Worm (Caenorhabditis elegans): ENCODE measurements around the gene C07A12.2.

The C07A12.2 gene

DNA sequence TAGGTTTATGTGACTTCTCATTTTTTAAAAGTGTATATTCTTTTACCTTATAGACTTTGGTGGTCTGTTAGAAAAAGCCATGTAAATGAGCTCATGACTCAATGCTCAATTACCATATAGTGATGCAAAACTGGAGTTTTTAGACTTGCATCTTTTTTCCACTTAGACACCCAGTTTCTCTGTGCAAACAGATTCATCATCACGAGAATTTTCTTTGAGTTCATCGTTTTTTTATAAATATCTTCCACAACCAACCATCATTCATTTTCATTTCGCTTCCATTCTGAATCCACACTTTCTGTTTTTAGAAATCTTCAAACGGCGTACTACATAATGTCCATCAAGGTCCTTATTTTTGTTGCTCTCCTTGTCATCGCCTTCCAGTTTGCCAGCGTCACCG is at the start of gene C07A12.2:
Gene C07A12.2 (plus strand): TSS at position 301 of the 400 bp plus-strand sequence.
- TF ChIP-seq hmg-20 (GFP tag; IDR thresholded peaks at IDR 0.05), result no peak
- no peak for TF ChIP-seq C06A6.2 (GFP tag; conservative IDR thresholded peaks at IDR 0.05)
- no peak for TF ChIP-seq unc-62 (GFP tag; optimal IDR thresholded peaks at IDR 0.05)
- TF ChIP-seq lsl-1 (GFP tag; optimal IDR thresholded peaks at IDR 0.05), result no peak
- TF ChIP-seq ztf-26 (tag; optimal IDR thresholded peaks at IDR 0.05), result no peak
- no peak for TF ChIP-seq ceh-100 (GFP tag; IDR thresholded peaks at IDR 0.05)
- TF ChIP-seq rpc-1 (optimal IDR thresholded peaks at IDR 0.05), result no peak
- TF ChIP-seq rpc-1 (tag; optimal IDR thresholded peaks at IDR 0.05), result no peak
- no peak for TF ChIP-seq hlh-26 (GFP tag; conservative IDR thresholded peaks at IDR 0.05)
- no peak for TF ChIP-seq ztf-28 (GFP tag; IDR thresholded peaks at IDR 0.05)
- no peak for TF ChIP-seq hlh-12 (tag; optimal IDR thresholded peaks at IDR 0.05)
- no peak for TF ChIP-seq Y95B8A.8 (GFP tag; IDR thresholded peaks at IDR 0.05)
- TF ChIP-seq ceh-58 (GFP tag; IDR thresholded peaks at IDR 0.05), result no peak
- no peak for TF ChIP-seq cebp-1 (GFP tag; IDR thresholded peaks at IDR 0.05)
- TF ChIP-seq cebp-1 (tag; optimal IDR thresholded peaks at IDR 0.05), result no peak
- TF ChIP-seq ama-1 (optimal IDR thresholded peaks at IDR 0.05), result no peak
- TF ChIP-seq ama-1 (GFP tag; optimal IDR thresholded peaks at IDR 0.05), result no peak
- no peak for TF ChIP-seq F23B12.7 (tag; optimal IDR thresholded peaks at IDR 0.05; ENCODE audit: insufficient read depth)
- TF ChIP-seq lsy-27 (tag; optimal IDR thresholded peaks at IDR 0.05; ENCODE audit: borderline replicate concordance, insufficient read depth), result no peak

DNA sequence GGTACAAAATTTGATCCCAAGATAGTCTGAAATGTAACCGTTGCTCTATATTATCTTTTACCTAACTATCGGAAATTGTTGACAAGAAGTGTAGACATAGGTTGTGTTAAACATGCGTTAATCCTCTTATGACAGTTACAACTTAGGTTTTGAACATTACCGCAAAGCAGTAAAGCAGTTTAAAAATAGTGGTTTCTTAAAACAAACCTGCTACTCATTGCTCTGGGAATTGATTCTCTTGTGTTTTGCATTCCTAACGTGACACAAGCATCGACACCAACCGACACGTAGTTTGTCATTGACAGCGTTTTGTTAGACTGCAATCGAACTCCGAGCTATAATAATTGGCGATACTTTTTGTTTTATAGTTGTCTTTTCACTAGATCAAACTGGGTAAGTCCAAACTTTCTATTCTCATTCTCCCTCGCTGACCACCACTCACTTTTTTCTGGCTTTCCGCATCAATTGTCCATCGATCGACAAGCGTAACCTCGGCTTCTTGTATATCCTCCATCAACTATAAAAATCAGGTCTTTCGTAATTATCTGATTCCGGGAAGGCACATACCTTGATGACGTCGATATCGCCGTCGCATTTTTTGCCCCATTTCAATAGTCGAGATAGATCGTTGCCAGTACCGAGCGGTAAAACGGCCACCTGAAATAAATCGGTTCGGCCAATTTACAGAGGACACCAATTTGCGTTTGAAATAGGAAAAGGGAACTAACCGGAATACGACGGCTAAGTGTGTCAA is 48.7 kb upstream of the C07A12.2 start:
- TF ChIP-seq ZK185.1 (tag; optimal IDR thresholded peaks at IDR 0.05; ENCODE audit: poor library complexity, severe bottlenecking), result no peak
- no peak for TF ChIP-seq mel-28 (tag; optimal IDR thresholded peaks at IDR 0.05; ENCODE audit: borderline replicate concordance)
- TF ChIP-seq ztf-28 (GFP tag; IDR thresholded peaks at IDR 0.05), result no peak
- TF ChIP-seq egrh-3 (GFP tag; IDR thresholded peaks at IDR 0.05), result no peak
- TF ChIP-seq F49E8.2 (tag; optimal IDR thresholded peaks at IDR 0.05; ENCODE audit: insufficient read depth), result no peak
- TF ChIP-seq lag-1 (GFP tag; IDR thresholded peaks at IDR 0.05), result no peak
- TF ChIP-seq hmg-1.2 (GFP tag; IDR thresholded peaks at IDR 0.05), result no peak
- no peak for TF ChIP-seq let-607 (tag; optimal IDR thresholded peaks at IDR 0.05)
- TF ChIP-seq nfya-2 (GFP tag; IDR thresholded peaks at IDR 0.05), result no peak
- no peak for TF ChIP-seq lin-26 (GFP tag; IDR thresholded peaks at IDR 0.05)
- TF ChIP-seq Y53G8AR.9 (GFP tag; conservative IDR thresholded peaks at IDR 0.05), result no peak
- no peak for TF ChIP-seq atf-7 (tag; optimal IDR thresholded peaks at IDR 0.05)
- TF ChIP-seq bed-1 (GFP tag; IDR thresholded peaks at IDR 0.05), result no peak
- TF ChIP-seq F55B11.4 (tag; optimal IDR thresholded peaks at IDR 0.05; ENCODE audit: borderline replicate concordance, insufficient read depth), result no peak
- TF ChIP-seq C17E4.6 (GFP tag; IDR thresholded peaks at IDR 0.05), result no peak
- TF ChIP-seq Y79H2A.3 (GFP tag; conservative IDR thresholded peaks at IDR 0.05), result no peak
- TF ChIP-seq attf-3 (GFP tag; conservative IDR thresholded peaks at IDR 0.05), result no peak
- TF ChIP-seq pha-4 (tag; optimal IDR thresholded peaks at IDR 0.05), result no peak
- no peak for TF ChIP-seq dox-1 (GFP tag; IDR thresholded peaks at IDR 0.05)

DNA sequence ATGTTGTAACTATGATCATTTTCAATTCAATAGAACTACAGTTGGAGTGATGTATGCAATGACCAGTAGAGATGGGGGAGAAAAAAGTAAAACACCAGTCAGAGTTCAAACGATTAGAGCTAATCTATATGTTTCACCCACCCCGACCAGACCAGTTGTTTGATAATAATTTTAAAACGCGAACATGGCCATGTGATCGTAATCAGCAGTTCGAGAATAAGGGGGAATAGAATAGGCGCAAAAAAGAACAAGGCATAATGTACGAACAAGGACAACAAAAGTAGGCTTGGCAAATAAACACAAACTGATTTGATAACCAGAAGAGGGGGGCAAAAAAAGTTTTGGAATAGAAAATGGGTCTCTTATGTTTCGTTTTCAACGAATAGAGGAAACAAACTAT is 46.6 kb upstream of the C07A12.2 start:
- TF ChIP-seq snpc-1.1 (tag; optimal IDR thresholded peaks at IDR 0.05; ENCODE audit: insufficient read depth) (no peak), atf-7 (tag; optimal IDR thresholded peaks at IDR 0.05) (no peak), B0035.1 (tag; optimal IDR thresholded peaks at IDR 0.05) (no peak), bed-1 (GFP tag; IDR thresholded peaks at IDR 0.05) (no peak), dox-1 (GFP tag; IDR thresholded peaks at IDR 0.05) (peak; percentile 45; the same call in 1 of the 2 replicates), madf-8 (GFP tag; conservative IDR thresholded peaks at IDR 0.05) (no peak), ama-1 (optimal IDR thresholded peaks at IDR 0.05) (no peak), ama-1 (GFP tag; optimal IDR thresholded peaks at IDR 0.05) (no peak), cebp-1 (GFP tag; IDR thresholded peaks at IDR 0.05) (no peak), cebp-1 (tag; optimal IDR thresholded peaks at IDR 0.05) (peak; percentile 30), ceh-40 (GFP tag; IDR thresholded peaks at IDR 0.05) (no peak), attf-5 (GFP tag; optimal IDR thresholded peaks at IDR 0.05) (peak; percentile 26), rcor-1 (GFP tag; IDR thresholded peaks at IDR 0.05) (no peak), nhr-80 (tag; optimal IDR thresholded peaks at IDR 0.05) (peak; percentile 87), lag-1 (GFP tag; IDR thresholded peaks at IDR 0.05) (no peak), ccch-3 (GFP tag; optimal IDR thresholded peaks at IDR 0.05) (no peak), chd-7 (tag; optimal IDR thresholded peaks at IDR 0.05) (no peak)
